Worm (Caenorhabditis elegans) whole organism, L3 larva: ENCODE data around the gene fzy-1.

ENCODE experiments used
- fkh-10 ChIP-seq: sonication (generic microtip); optimal IDR thresholded peaks from 2 replicates; lab custom pipeline; 2017; ENCODE audit warnings: missing biosample characterization, missing genetic modification reagents, missing genetic modification characterization
- nhr-237 ChIP-seq: fragments of 150-350 bp; optimal IDR thresholded peaks from 2 replicates; lab custom pipeline; 2014; ENCODE audit warnings: missing biosample characterization, missing genetic modification characterization
- nhr-76 ChIP-seq: fragments of 150-350 bp; sonication (generic microtip); optimal IDR thresholded peaks from 5 replicates; lab custom pipeline; 2014; ENCODE audit warnings: missing biosample characterization, missing genetic modification characterization
- pqm-1 ChIP-seq: fragments of 150-350 bp; optimal IDR thresholded peaks from 2 replicates; lab custom pipeline; 2017; ENCODE audit warnings: missing biosample characterization, missing genetic modification characterization, inconsistent platforms
- unc-39 ChIP-seq: sonication (generic microtip); optimal IDR thresholded peaks from 4 replicates; lab custom pipeline; 2017; ENCODE audit warnings: missing biosample characterization, missing genetic modification characterization
- ztf-11 ChIP-seq: fragments of 150-350 bp; optimal IDR thresholded peaks from 2 replicates; lab custom pipeline; 2014; ENCODE audit warnings: missing biosample characterization, missing genetic modification characterization

- TF ChIP-seq unc-39 (no peak), ztf-11 (no peak), nhr-237 (tag; lab: Kevin White, UChicago) (no peak), nhr-76 (tag; lab: Kevin White, UChicago) (no peak), pqm-1 (tag; lab: Kevin White, UChicago) (no peak), fkh-10 (GFP tag; lab: Kevin White, UChicago) (no peak)
Observed at ce11 chrII:5544764-5545163, 44.2 kb downstream of the fzy-1 start, which contains the start of gene ins-13.
